Worm (Caenorhabditis elegans) whole organism, mixed stage, embryonic: ENCODE results near the gene col-165.
"Not testable (repeated sequence)": the region's sequence is repeated elsewhere in the genome, so short reads cannot be mapped to it uniquely, and the experiment has no call there.

Experiments used
- M03D4.4 ChIP-seq: sonication (generic microtip); optimal IDR thresholded peaks from 2 replicates; lab custom pipeline; 2017; ENCODE audit warnings: mild to moderate bottlenecking, missing genetic modification characterization, missing compliant biosample characterization
- bed-3 ChIP-seq: fragments of 200-800 bp; sonication (Bioruptor generic); optimal IDR thresholded peaks from 3 replicates; lab custom pipeline; 2018; ENCODE audit warnings: mild to moderate bottlenecking, missing genetic modification characterization, moderate library complexity, missing compliant biosample characterization
- blmp-1 ChIP-seq: fragments of 150-350 bp; optimal IDR thresholded peaks from 2 replicates; lab custom pipeline; 2014; ENCODE audit warnings: missing biosample characterization, missing genetic modification characterization
- ceh-39 ChIP-seq: fragments of 150-350 bp; optimal IDR thresholded peaks from 2 replicates; lab custom pipeline; 2014; ENCODE audit warnings: missing biosample characterization, missing genetic modification characterization
- ceh-43 ChIP-seq: fragments of 200-800 bp; sonication (Bioruptor generic); optimal IDR thresholded peaks from 2 replicates; lab custom pipeline; 2018; ENCODE audit warnings: mild to moderate bottlenecking, missing genetic modification characterization, moderate library complexity, missing compliant biosample characterization
- ceh-83 ChIP-seq: fragments of 200-800 bp; sonication (Bioruptor generic); optimal IDR thresholded peaks from 2 replicates; lab custom pipeline; 2018; ENCODE audit warnings: mild to moderate bottlenecking, missing genetic modification characterization, missing compliant biosample characterization
- ces-1 ChIP-seq: fragments of 150-350 bp; optimal IDR thresholded peaks from 2 replicates; lab custom pipeline; 2014; ENCODE audit warnings: missing biosample characterization, missing genetic modification reagents, missing genetic modification characterization
- elt-1 ChIP-seq: sonication (generic microtip); optimal IDR thresholded peaks from 2 replicates; lab custom pipeline; 2017; ENCODE audit warnings: missing genetic modification characterization, mild to moderate bottlenecking, missing compliant biosample characterization, antibody characterized with exemption, moderate library complexity, borderline replicate concordance; ENCODE audit not compliant: insufficient read depth
- elt-3 ChIP-seq: fragments of 150-350 bp; optimal IDR thresholded peaks from 2 replicates; lab custom pipeline; 2014; ENCODE audit warnings: missing biosample characterization, missing genetic modification characterization
- flh-1 ChIP-seq: fragments of 200-800 bp; sonication (Bioruptor generic); optimal IDR thresholded peaks from 2 replicates; lab custom pipeline; 2018; ENCODE audit warnings: mild to moderate bottlenecking, missing genetic modification characterization, moderate library complexity, missing compliant biosample characterization
- hlh-1 ChIP-seq: fragments of 150-350 bp; optimal IDR thresholded peaks from 2 replicates; lab custom pipeline; 2014; ENCODE audit warnings: missing biosample characterization, missing genetic modification reagents, missing genetic modification characterization
- lin-13 ChIP-seq: fragments of 150-350 bp; optimal IDR thresholded peaks from 2 replicates; lab custom pipeline; 2014; ENCODE audit warnings: missing biosample characterization, missing genetic modification characterization
- mab-5 ChIP-seq: fragments of 150-350 bp; optimal IDR thresholded peaks from 2 replicates; lab custom pipeline; 2014; ENCODE audit warnings: missing biosample characterization, missing genetic modification characterization
- mep-1 ChIP-seq: fragments of 150-350 bp; optimal IDR thresholded peaks from 2 replicates; lab custom pipeline; 2017; ENCODE audit warnings: missing biosample characterization, missing genetic modification reagents, missing genetic modification characterization, inconsistent platforms
- nhr-12 ChIP-seq: fragments of 150-350 bp; optimal IDR thresholded peaks from 2 replicates; lab custom pipeline; 2014; ENCODE audit warnings: missing biosample characterization, missing genetic modification characterization
- nhr-237 ChIP-seq: fragments of 150-350 bp; optimal IDR thresholded peaks from 2 replicates; lab custom pipeline; 2014; ENCODE audit warnings: missing biosample characterization, missing genetic modification characterization
- nhr-28 ChIP-seq: fragments of 150-350 bp; optimal IDR thresholded peaks from 2 replicates; lab custom pipeline; 2014; ENCODE audit warnings: missing biosample characterization, missing genetic modification characterization
- pha-4 ChIP-seq: fragments of 150-350 bp; optimal IDR thresholded peaks from 2 replicates; lab custom pipeline; 2018; ENCODE audit warnings: missing biosample characterization, missing genetic modification reagents, missing genetic modification characterization
- sem-2 ChIP-seq: fragments of 200-800 bp; sonication (Bioruptor generic); optimal IDR thresholded peaks from 2 replicates; lab custom pipeline; 2018; ENCODE audit warnings: mild to moderate bottlenecking, missing genetic modification characterization, missing compliant biosample characterization
- snpc-4 ChIP-seq: fragments of 150-350 bp; optimal IDR thresholded peaks from 2 replicates; lab custom pipeline; 2014; ENCODE audit warnings: missing biosample characterization, missing genetic modification characterization
- sptf-1 ChIP-seq: sonication (generic microtip); optimal IDR thresholded peaks from 2 replicates; lab custom pipeline; 2017; ENCODE audit warnings: mild to moderate bottlenecking, missing genetic modification characterization, moderate library complexity, missing compliant biosample characterization
- tbx-8 ChIP-seq: fragments of 200-800 bp; sonication (Bioruptor generic); optimal IDR thresholded peaks from 2 replicates; lab custom pipeline; 2018; ENCODE audit warnings: mild to moderate bottlenecking, missing genetic modification characterization, moderate library complexity, missing compliant biosample characterization
- unc-120 ChIP-seq: sonication (generic microtip); optimal IDR thresholded peaks from 2 replicates; lab custom pipeline; 2017; ENCODE audit warnings: missing genetic modification characterization, missing compliant biosample characterization; ENCODE audit not compliant: poor library complexity, severe bottlenecking
- unc-39 ChIP-seq: fragments of 150-350 bp; optimal IDR thresholded peaks from 2 replicates; lab custom pipeline; 2014; ENCODE audit warnings: missing biosample characterization, missing genetic modification characterization
- unc-62 ChIP-seq: fragments of 150-350 bp; optimal IDR thresholded peaks from 2 replicates; lab custom pipeline; 2014; ENCODE audit warnings: missing biosample characterization, missing genetic modification reagents, missing genetic modification characterization
- zip-8 ChIP-seq: fragments of 150-350 bp; optimal IDR thresholded peaks from 2 replicates; lab custom pipeline; 2014; ENCODE audit warnings: missing biosample characterization, missing genetic modification characterization
- ztf-11 ChIP-seq: fragments of 150-350 bp; optimal IDR thresholded peaks from 2 replicates; lab custom pipeline; 2014; ENCODE audit warnings: missing biosample characterization, missing genetic modification characterization

The col-165 gene

ce11 chrX:4332305-4332704 is 21.1 kb upstream of the col-165 start, which contains the start of gene C24A8.6:
TSS of gene C24A8.6 (minus strand) at chrX:4332405.
- TF ChIP-seq mep-1, nhr-12, hlh-1 (tag; lab: Kevin White, UChicago): not testable (repeated sequence)

- TF ChIP-seq snpc-4; ces-1 (GFP tag; lab: Kevin White, UChicago); lin-13 (tag; lab: Kevin White, UChicago): not testable (repeated sequence)
Measured at ce11 chrX:4335950-4336349, 17.5 kb upstream of the col-165 start, which contains the start of gene cst-2. TSS of gene cst-2 (minus strand) at chrX:4336050.

- TF ChIP-seq ztf-11; mab-5 (tag; lab: Kevin White, UChicago); ceh-83: not testable (repeated sequence)
Measured at ce11 chrX:4339332-4339731, 14.1 kb upstream of the col-165 start, which contains the start of gene cst-1. TSS of gene cst-1 (plus strand) at chrX:4339632.

- TF ChIP-seq bed-3 (GFP tag; lab: Kevin White, UChicago) (no peak), nhr-28 (no peak), sem-2 (GFP tag; lab: Kevin White, UChicago) (no peak), ztf-11 (no peak), M03D4.4 (no peak), zip-8 (tag; lab: Kevin White, UChicago) (no peak), ceh-39 (tag; lab: Kevin White, UChicago) (no peak), hlh-1 (tag; lab: Kevin White, UChicago) (no peak), mab-5 (tag; lab: Kevin White, UChicago) (no peak), pha-4 (tag; lab: Kevin White, UChicago) (no peak)
Measured at ce11 chrX:4342730-4343129, 10.7 kb upstream of the col-165 start.

ce11 chrX:4343915-4344314 is 9.5 kb upstream of the col-165 start, which contains the start of gene F14H12.3:
TSS of gene F14H12.3 (plus strand) at chrX:4344215.
- TF ChIP-seq mep-1 (tag; lab: Kevin White, UChicago) (no peak), unc-62 (GFP tag; lab: Kevin White, UChicago) (no peak), mab-5 (tag; lab: Kevin White, UChicago) (no peak), elt-3 (tag; lab: Kevin White, UChicago) (no peak)

- no peak for TF ChIP-seq ces-1 (GFP tag; lab: Kevin White, UChicago)
- TF ChIP-seq unc-39 (tag; lab: Kevin White, UChicago): no peak
- no peak for TF ChIP-seq blmp-1 (tag; lab: Kevin White, UChicago)
- no peak for TF ChIP-seq pha-4 (tag; lab: Kevin White, UChicago)
- TF ChIP-seq flh-1: no peak
- TF ChIP-seq nhr-237 (tag; lab: Kevin White, UChicago): no peak
- TF ChIP-seq sem-2 (GFP tag; lab: Kevin White, UChicago): no peak
- TF ChIP-seq elt-1 (tag; lab: Kevin White, UChicago): no peak
- TF ChIP-seq lin-13 (tag; lab: Kevin White, UChicago): no peak
- TF ChIP-seq M03D4.4: no peak
- no peak for TF ChIP-seq unc-62 (GFP tag; lab: Kevin White, UChicago)
- no peak for TF ChIP-seq unc-120 (tag; lab: Kevin White, UChicago)
- no peak for TF ChIP-seq snpc-4
- no peak for TF ChIP-seq elt-3 (tag; lab: Kevin White, UChicago)
- TF ChIP-seq tbx-8 (GFP tag; lab: Kevin White, UChicago): no peak
Measured at ce11 chrX:4350198-4350597, 3.2 kb upstream of the col-165 start, which contains the start of gene F14H12.2. TSS of gene F14H12.2 (plus strand) at chrX:4350498.

DNA sequence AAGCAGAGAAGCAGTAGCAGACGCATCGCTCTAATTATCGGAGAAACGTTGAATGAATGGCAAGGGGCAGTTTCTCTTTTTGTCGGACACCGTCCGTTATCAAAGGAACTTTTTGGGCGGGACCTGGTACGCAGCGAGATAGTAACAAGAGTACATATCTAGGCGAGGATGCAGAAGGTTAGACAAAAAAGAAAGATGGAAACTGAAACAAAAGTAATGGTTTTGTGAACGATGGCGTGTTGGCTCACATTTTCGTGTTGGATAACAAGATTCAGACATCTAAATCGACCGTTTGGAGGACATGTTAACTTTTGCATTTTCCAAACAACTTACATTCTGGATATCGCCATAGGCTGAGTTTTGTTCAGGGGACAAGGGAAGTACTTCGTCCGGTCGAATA is 4.0 kb downstream of the col-165 start, which contains the start of gene F14H12.6:
TSS of gene F14H12.6 (minus strand) at position 101 of the 400 bp plus-strand sequence.
- TF ChIP-seq nhr-12 (tag; lab: Kevin White, UChicago) (no peak), mab-5 (tag; lab: Kevin White, UChicago) (no peak), ceh-43 (GFP tag; lab: Kevin White, UChicago) (no peak), blmp-1 (tag; lab: Kevin White, UChicago) (no peak), pha-4 (tag; lab: Kevin White, UChicago) (no peak), hlh-1 (tag; lab: Kevin White, UChicago) (no peak), snpc-4 (no peak), mep-1 (tag; lab: Kevin White, UChicago) (no peak), sptf-1 (tag; lab: Kevin White, UChicago) (no peak), ztf-11 (no peak)
